Worm (Caenorhabditis elegans) whole organism, late embryonic: ENCODE measurements around the gene F23A7.3.
A peak's percentile ranks its signal among the peaks of the same experiment; 100 is the strongest.

ENCODE experiments used
- C08G9.2 ChIP-seq: sonication (generic microtip); optimal IDR thresholded peaks from 2 replicates; lab custom pipeline; 2016; ENCODE audit warnings: mild to moderate bottlenecking, missing genetic modification characterization, moderate library complexity, missing compliant biosample characterization
- F13H6.1 ChIP-seq: sonication (generic microtip); optimal IDR thresholded peaks from 2 replicates; lab custom pipeline; 2016; ENCODE audit warnings: missing genetic modification characterization, missing compliant biosample characterization
- K02D7.2 ChIP-seq: sonication (generic microtip); optimal IDR thresholded peaks from 2 replicates; lab custom pipeline; 2017; ENCODE audit warnings: mild to moderate bottlenecking, missing genetic modification characterization, missing compliant biosample characterization
- Y22D7AL.16 ChIP-seq: sonication (generic microtip); optimal IDR thresholded peaks from 2 replicates; lab custom pipeline; 2016; ENCODE audit warnings: missing genetic modification characterization, missing compliant biosample characterization
- ahr-1 ChIP-seq: sonication (generic microtip); optimal IDR thresholded peaks from 2 replicates; lab custom pipeline; 2016; ENCODE audit warnings: missing genetic modification characterization, missing compliant biosample characterization
- ama-1 ChIP-seq: fragments of 150-350 bp; optimal IDR thresholded peaks from 2 replicates; lab custom pipeline; 2014
- ceh-18 ChIP-seq: sonication (generic microtip); optimal IDR thresholded peaks from 2 replicates; lab custom pipeline; 2016; ENCODE audit warnings: missing genetic modification characterization, missing compliant biosample characterization
- ceh-19 ChIP-seq: fragments of 200-800 bp; sonication (Bioruptor generic); optimal IDR thresholded peaks from 2 replicates; lab custom pipeline; 2018; ENCODE audit warnings: mild to moderate bottlenecking, missing genetic modification characterization, missing compliant biosample characterization
- ceh-22 ChIP-seq: sonication (generic microtip); optimal IDR thresholded peaks from 2 replicates; lab custom pipeline; 2017; ENCODE audit warnings: missing biosample characterization, missing genetic modification characterization
- ceh-24 ChIP-seq: sonication (generic microtip); optimal IDR thresholded peaks from 2 replicates; lab custom pipeline; 2016; ENCODE audit warnings: mild to moderate bottlenecking, missing genetic modification characterization, missing compliant biosample characterization
- ceh-30 ChIP-seq: fragments of 150-350 bp; optimal IDR thresholded peaks from 2 replicates; lab custom pipeline; 2014; ENCODE audit warnings: missing biosample characterization, missing genetic modification characterization
- ceh-34 ChIP-seq: sonication (generic microtip); optimal IDR thresholded peaks from 2 replicates; lab custom pipeline; 2016; ENCODE audit warnings: mild to moderate bottlenecking, missing genetic modification characterization, missing compliant biosample characterization
- ceh-45 ChIP-seq: fragments of 200-800 bp; sonication (Bioruptor generic); IDR thresholded peaks from 2 replicates; pipeline ENCODE4 v1.3.6; 2022; ENCODE audit warnings: missing genetic modification reagents, missing genetic modification characterization, missing compliant biosample characterization
- ceh-6 ChIP-seq: fragments of 200-800 bp; sonication (Bioruptor generic); optimal IDR thresholded peaks from 2 replicates; lab custom pipeline; 2018; ENCODE audit warnings: mild to moderate bottlenecking, missing genetic modification characterization, missing compliant biosample characterization
- ceh-9 ChIP-seq: sonication (generic microtip); optimal IDR thresholded peaks from 2 replicates; lab custom pipeline; 2016; ENCODE audit warnings: mild to moderate bottlenecking, missing genetic modification characterization, inconsistent platforms, missing compliant biosample characterization
- che-1 ChIP-seq: sonication (generic microtip); optimal IDR thresholded peaks from 2 replicates; lab custom pipeline; 2016; ENCODE audit warnings: mild to moderate bottlenecking, missing genetic modification characterization, missing compliant biosample characterization
- dmd-4 ChIP-seq: sonication (generic microtip); optimal IDR thresholded peaks from 2 replicates; lab custom pipeline; 2016; ENCODE audit warnings: borderline replicate concordance, missing genetic modification characterization, missing compliant biosample characterization
- dve-1 ChIP-seq: sonication (generic microtip); optimal IDR thresholded peaks from 2 replicates; lab custom pipeline; 2017; ENCODE audit warnings: antibody characterized with exemption, mild to moderate bottlenecking, missing genetic modification characterization, missing compliant biosample characterization
- elt-4 ChIP-seq: sonication (generic microtip); optimal IDR thresholded peaks from 2 replicates; lab custom pipeline; 2016; ENCODE audit warnings: missing genetic modification characterization, missing compliant biosample characterization
- ets-4 ChIP-seq: sonication (generic microtip); optimal IDR thresholded peaks from 2 replicates; lab custom pipeline; 2016; ENCODE audit warnings: missing genetic modification characterization, missing compliant biosample characterization
- fkh-10 ChIP-seq: fragments of 150-350 bp; optimal IDR thresholded peaks from 2 replicates; lab custom pipeline; 2014; ENCODE audit warnings: missing biosample characterization, missing genetic modification reagents, missing genetic modification characterization
- fkh-6 ChIP-seq: sonication (generic microtip); optimal IDR thresholded peaks from 2 replicates; lab custom pipeline; 2016; ENCODE audit warnings: missing genetic modification characterization, missing compliant biosample characterization
- hlh-13 ChIP-seq: fragments of 200-800 bp; sonication (Bioruptor generic); optimal IDR thresholded peaks from 2 replicates; lab custom pipeline; 2018; ENCODE audit warnings: mild to moderate bottlenecking, missing genetic modification characterization, missing compliant biosample characterization
- hlh-15 ChIP-seq: sonication (generic microtip); optimal IDR thresholded peaks from 2 replicates; lab custom pipeline; 2016; ENCODE audit warnings: missing genetic modification characterization, missing compliant biosample characterization
- hlh-30 ChIP-seq: sonication (generic microtip); optimal IDR thresholded peaks from 2 replicates; lab custom pipeline; 2017; ENCODE audit warnings: antibody characterized with exemption, missing genetic modification characterization, missing compliant biosample characterization; ENCODE audit not compliant: insufficient read depth
- lin-11 ChIP-seq: fragments of 200-800 bp; sonication (Bioruptor generic); optimal IDR thresholded peaks from 2 replicates; lab custom pipeline; 2018; ENCODE audit warnings: mild to moderate bottlenecking, missing genetic modification characterization, missing compliant biosample characterization
- madf-2 ChIP-seq: sonication (generic microtip); optimal IDR thresholded peaks from 2 replicates; lab custom pipeline; 2017; ENCODE audit warnings: missing genetic modification characterization, missing compliant biosample characterization
- nhr-232 ChIP-seq: sonication (generic microtip); optimal IDR thresholded peaks from 2 replicates; lab custom pipeline; 2016; ENCODE audit warnings: missing genetic modification characterization, missing compliant biosample characterization
- odd-2 ChIP-seq: sonication (generic microtip); optimal IDR thresholded peaks from 2 replicates; lab custom pipeline; 2017; ENCODE audit warnings: antibody characterized with exemption, mild to moderate bottlenecking, missing genetic modification characterization, missing compliant biosample characterization
- pag-3 ChIP-seq: sonication (generic microtip); optimal IDR thresholded peaks from 2 replicates; lab custom pipeline; 2016; ENCODE audit warnings: missing compliant biosample characterization, missing genetic modification characterization, borderline replicate concordance
- pat-9 ChIP-seq: fragments of 200-800 bp; sonication (Bioruptor generic); optimal IDR thresholded peaks from 2 replicates; lab custom pipeline; 2018; ENCODE audit warnings: mild to moderate bottlenecking, missing genetic modification characterization, moderate library complexity, missing compliant biosample characterization
- pha-4 ChIP-seq: fragments of 150-350 bp; optimal IDR thresholded peaks from 2 replicates; lab custom pipeline; 2018; ENCODE audit warnings: missing biosample characterization, missing genetic modification reagents, missing genetic modification characterization
- pqm-1 ChIP-seq: sonication (generic microtip); optimal IDR thresholded peaks from 2 replicates; lab custom pipeline; 2016; ENCODE audit warnings: missing genetic modification characterization, missing compliant biosample characterization
- pros-1 ChIP-seq: fragments of 150-350 bp; optimal IDR thresholded peaks from 2 replicates; lab custom pipeline; 2014; ENCODE audit warnings: missing biosample characterization, missing genetic modification reagents, missing genetic modification characterization
- ref-2 ChIP-seq: sonication (generic microtip); optimal IDR thresholded peaks from 2 replicates; lab custom pipeline; 2016; ENCODE audit warnings: missing genetic modification characterization, missing compliant biosample characterization
- rnt-1 ChIP-seq: sonication (generic microtip); optimal IDR thresholded peaks from 2 replicates; lab custom pipeline; 2016; ENCODE audit warnings: missing genetic modification characterization, missing compliant biosample characterization
- sdc-2 ChIP-seq: sonication (generic microtip); optimal IDR thresholded peaks from 2 replicates; lab custom pipeline; 2016; ENCODE audit warnings: missing genotype, missing genetic modification characterization, missing compliant biosample characterization
- sox-4 ChIP-seq: sonication (generic microtip); optimal IDR thresholded peaks from 2 replicates; lab custom pipeline; 2017; ENCODE audit warnings: mild to moderate bottlenecking, missing genetic modification characterization, inconsistent platforms, missing compliant biosample characterization
- tbx-2 ChIP-seq: sonication (generic microtip); optimal IDR thresholded peaks from 2 replicates; lab custom pipeline; 2016; ENCODE audit warnings: missing genetic modification characterization, missing compliant biosample characterization
- ttx-3 ChIP-seq: sonication (generic microtip); optimal IDR thresholded peaks from 2 replicates; lab custom pipeline; 2016; ENCODE audit warnings: missing genetic modification reagents, missing genetic modification characterization, missing compliant biosample characterization
- unc-3 ChIP-seq, 2 experiments: fragments of 200-800 bp in 1 of 2; sonication (Bioruptor generic) in 1 of 2; sonication (generic microtip) in 1 of 2; conservative IDR thresholded peaks in 1 of 2; optimal IDR thresholded peaks in 1 of 2; 2 replicates each; pipeline versions ENCODE4 v1.3.6 to Lab custom; 2016 to 2022; ENCODE audit warnings: missing compliant biosample characterization in 2 of 2, missing genetic modification characterization in 2 of 2, missing genetic modification reagents in 1 of 2
- unc-55 ChIP-seq: sonication (generic microtip); optimal IDR thresholded peaks from 2 replicates; lab custom pipeline; 2017; ENCODE audit warnings: missing biosample characterization, missing genetic modification reagents, missing genetic modification characterization
- unc-86 ChIP-seq: sonication (generic microtip); optimal IDR thresholded peaks from 2 replicates; lab custom pipeline; 2016; ENCODE audit warnings: missing genetic modification characterization, missing compliant biosample characterization
- zip-5 ChIP-seq: sonication (generic microtip); optimal IDR thresholded peaks from 2 replicates; lab custom pipeline; 2016; ENCODE audit warnings: missing genetic modification characterization, missing compliant biosample characterization
- ztf-16 ChIP-seq: sonication (generic microtip); optimal IDR thresholded peaks from 2 replicates; lab custom pipeline; 2017; ENCODE audit warnings: missing genetic modification characterization, missing compliant biosample characterization

The F23A7.3 gene

ce11 chrX:16208123-16208522 is 11.7 kb upstream of the F23A7.3 start:
- TF ChIP-seq ceh-30 (tag; lab: Kevin White, UChicago) (no peak), che-1 (tag; lab: Kevin White, UChicago) (no peak), ceh-9 (tag; lab: Kevin White, UChicago) (no peak), ceh-24 (tag; lab: Kevin White, UChicago) (no peak), elt-4 (tag; lab: Kevin White, UChicago) (no peak), ama-1 (no peak), tbx-2 (no peak)

ce11 chrX:16208667-16209066 is 11.1 kb upstream of the F23A7.3 start:
- TF ChIP-seq unc-86 (tag; lab: Kevin White, UChicago) (no peak), unc-3 (GFP tag; conservative IDR thresholded peaks at IDR 0.05; lab: Robert Waterston, UW) (no peak), unc-3 (tag; optimal IDR thresholded peaks at IDR 0.05; lab: Kevin White, UChicago) (no peak)
- TF ChIP-seq, all 69 proteins: peak for 0

ce11 chrX:16209122-16209521 is 10.7 kb upstream of the F23A7.3 start:
- no peak for TF ChIP-seq lin-11 (tag; lab: Kevin White, UChicago)
- TF ChIP-seq pros-1 (tag; lab: Kevin White, UChicago), result no peak
- no peak for TF ChIP-seq zip-5 (tag; lab: Kevin White, UChicago)
- TF ChIP-seq ahr-1 (tag; lab: Kevin White, UChicago), result no peak
- no peak for TF ChIP-seq ceh-34 (tag; lab: Kevin White, UChicago)
- TF ChIP-seq F13H6.1, result no peak
- no peak for TF ChIP-seq ztf-16 (tag; lab: Kevin White, UChicago)

- TF ChIP-seq ttx-3 (peak; percentile 65), hlh-15 (peak; percentile 61), tbx-2 (peak; percentile 80), ceh-6 (peak; percentile 86), ref-2 (tag; lab: Kevin White, UChicago) (peak; percentile 86), ceh-18 (tag; lab: Kevin White, UChicago) (peak; percentile 84), pat-9 (tag; lab: Kevin White, UChicago) (peak; percentile 82), pha-4 (tag; lab: Kevin White, UChicago) (no peak), unc-3 (GFP tag; conservative IDR thresholded peaks at IDR 0.05; lab: Robert Waterston, UW) (peak; percentile 88), unc-3 (tag; optimal IDR thresholded peaks at IDR 0.05; lab: Kevin White, UChicago) (peak; percentile 14), pag-3 (peak; percentile 20), fkh-6 (peak; percentile 71), ceh-30 (tag; lab: Kevin White, UChicago) (peak; percentile 87), madf-2 (tag; lab: Kevin White, UChicago) (peak; percentile 67), pqm-1 (tag; lab: Kevin White, UChicago) (peak; percentile 67), Y22D7AL.16 (peak; percentile 79), nhr-232 (peak; percentile 75), K02D7.2 (peak; percentile 69), fkh-10 (peak; percentile 71), unc-86 (tag; lab: Kevin White, UChicago) (peak; percentile 80), dmd-4 (tag; lab: Kevin White, UChicago) (peak; percentile 74), ahr-1 (tag; lab: Kevin White, UChicago) (peak; percentile 46), ceh-45 (GFP tag; lab: Robert Waterston, UW) (peak; percentile 80), ceh-24 (tag; lab: Kevin White, UChicago) (peak; percentile 48), sdc-2 (tag; lab: Kevin White, UChicago) (peak; percentile 98), odd-2 (tag; lab: Kevin White, UChicago) (no peak), elt-4 (tag; lab: Kevin White, UChicago) (no peak), F13H6.1 (peak; percentile 76), sox-4 (peak; percentile 83), unc-55 (GFP tag; lab: Kevin White, UChicago) (peak; percentile 52), C08G9.2 (tag; lab: Kevin White, UChicago) (peak; percentile 84), rnt-1 (peak; percentile 65), ets-4 (tag; lab: Kevin White, UChicago) (peak; percentile 13), ceh-19 (GFP tag; lab: Kevin White, UChicago) (peak; percentile 89), zip-5 (tag; lab: Kevin White, UChicago) (peak; percentile 28), ceh-22 (tag; lab: Kevin White, UChicago) (no peak), hlh-30 (tag; lab: Kevin White, UChicago) (peak; percentile 74), dve-1 (tag; lab: Kevin White, UChicago) (peak; percentile 84), hlh-13 (GFP tag; lab: Kevin White, UChicago) (peak; percentile 76)
Measured at ce11 chrX:16209660-16210059, 10.2 kb upstream of the F23A7.3 start.
